Worm (Caenorhabditis elegans) whole organism, late embryonic: ENCODE measurements around the gene F58F9.4.

Experiments used
- K09A11.1 ChIP-seq: sonication (generic microtip); optimal IDR thresholded peaks from 2 replicates; lab custom pipeline; 2017; ENCODE audit warnings: antibody characterized with exemption, mild to moderate bottlenecking, missing genetic modification characterization, missing compliant biosample characterization; ENCODE audit not compliant: insufficient read depth
- T23F11.4 ChIP-seq: fragments of 200-800 bp; sonication (Bioruptor generic); optimal IDR thresholded peaks from 2 replicates; lab custom pipeline; 2018; ENCODE audit warnings: mild to moderate bottlenecking, missing genetic modification characterization, missing compliant biosample characterization
- ahr-1 ChIP-seq: sonication (generic microtip); optimal IDR thresholded peaks from 2 replicates; lab custom pipeline; 2016; ENCODE audit warnings: missing genetic modification characterization, missing compliant biosample characterization
- ceh-14 ChIP-seq: sonication (generic microtip); optimal IDR thresholded peaks from 2 replicates; lab custom pipeline; 2016; ENCODE audit warnings: missing genotype, missing genetic modification characterization, missing compliant biosample characterization
- ceh-2 ChIP-seq: sonication (generic microtip); optimal IDR thresholded peaks from 2 replicates; lab custom pipeline; 2016; ENCODE audit warnings: missing genotype, missing genetic modification characterization, missing compliant biosample characterization
- ceh-22 ChIP-seq: sonication (generic microtip); optimal IDR thresholded peaks from 2 replicates; lab custom pipeline; 2017; ENCODE audit warnings: missing biosample characterization, missing genetic modification characterization
- ceh-24 ChIP-seq: sonication (generic microtip); optimal IDR thresholded peaks from 2 replicates; lab custom pipeline; 2016; ENCODE audit warnings: mild to moderate bottlenecking, missing genetic modification characterization, missing compliant biosample characterization
- ceh-30 ChIP-seq: fragments of 150-350 bp; optimal IDR thresholded peaks from 2 replicates; lab custom pipeline; 2014; ENCODE audit warnings: missing biosample characterization, missing genetic modification characterization
- ceh-31 ChIP-seq: sonication (generic microtip); optimal IDR thresholded peaks from 2 replicates; lab custom pipeline; 2016; ENCODE audit warnings: missing genetic modification characterization, missing compliant biosample characterization
- ceh-9 ChIP-seq: sonication (generic microtip); optimal IDR thresholded peaks from 2 replicates; lab custom pipeline; 2016; ENCODE audit warnings: mild to moderate bottlenecking, missing genetic modification characterization, inconsistent platforms, missing compliant biosample characterization
- dve-1 ChIP-seq: sonication (generic microtip); optimal IDR thresholded peaks from 2 replicates; lab custom pipeline; 2017; ENCODE audit warnings: antibody characterized with exemption, mild to moderate bottlenecking, missing genetic modification characterization, missing compliant biosample characterization
- elt-4 ChIP-seq: sonication (generic microtip); optimal IDR thresholded peaks from 2 replicates; lab custom pipeline; 2016; ENCODE audit warnings: missing genetic modification characterization, missing compliant biosample characterization
- ets-4 ChIP-seq: sonication (generic microtip); optimal IDR thresholded peaks from 2 replicates; lab custom pipeline; 2016; ENCODE audit warnings: missing genetic modification characterization, missing compliant biosample characterization
- eyg-1 ChIP-seq: sonication (generic microtip); optimal IDR thresholded peaks from 2 replicates; lab custom pipeline; 2016; ENCODE audit warnings: missing genotype, missing genetic modification characterization, missing compliant biosample characterization
- fax-1 ChIP-seq: sonication (generic microtip); optimal IDR thresholded peaks from 2 replicates; lab custom pipeline; 2016; ENCODE audit warnings: missing genotype, missing genetic modification characterization, missing compliant biosample characterization
- hlh-13 ChIP-seq: fragments of 200-800 bp; sonication (Bioruptor generic); optimal IDR thresholded peaks from 2 replicates; lab custom pipeline; 2018; ENCODE audit warnings: mild to moderate bottlenecking, missing genetic modification characterization, missing compliant biosample characterization
- hlh-15 ChIP-seq: sonication (generic microtip); optimal IDR thresholded peaks from 2 replicates; lab custom pipeline; 2016; ENCODE audit warnings: missing genetic modification characterization, missing compliant biosample characterization
- hlh-30 ChIP-seq: sonication (generic microtip); optimal IDR thresholded peaks from 2 replicates; lab custom pipeline; 2017; ENCODE audit warnings: antibody characterized with exemption, missing genetic modification characterization, missing compliant biosample characterization; ENCODE audit not compliant: insufficient read depth
- hlh-6 ChIP-seq: sonication (generic microtip); optimal IDR thresholded peaks from 2 replicates; lab custom pipeline; 2016; ENCODE audit warnings: missing genotype, missing genetic modification characterization, missing compliant biosample characterization
- hlh-8 ChIP-seq: sonication (generic microtip); optimal IDR thresholded peaks from 2 replicates; lab custom pipeline; 2016; ENCODE audit warnings: missing genotype, missing genetic modification characterization, missing compliant biosample characterization
- lim-6 ChIP-seq: sonication (generic microtip); optimal IDR thresholded peaks from 2 replicates; lab custom pipeline; 2016; ENCODE audit warnings: missing genetic modification characterization, missing compliant biosample characterization
- lin-11 ChIP-seq: fragments of 200-800 bp; sonication (Bioruptor generic); optimal IDR thresholded peaks from 2 replicates; lab custom pipeline; 2018; ENCODE audit warnings: mild to moderate bottlenecking, missing genetic modification characterization, missing compliant biosample characterization
- nhr-11 ChIP-seq: fragments of 150-350 bp; optimal IDR thresholded peaks from 2 replicates; lab custom pipeline; 2014; ENCODE audit warnings: missing biosample characterization, missing genetic modification characterization
- odd-2 ChIP-seq: sonication (generic microtip); optimal IDR thresholded peaks from 2 replicates; lab custom pipeline; 2017; ENCODE audit warnings: antibody characterized with exemption, mild to moderate bottlenecking, missing genetic modification characterization, missing compliant biosample characterization
- pat-9 ChIP-seq: fragments of 200-800 bp; sonication (Bioruptor generic); optimal IDR thresholded peaks from 2 replicates; lab custom pipeline; 2018; ENCODE audit warnings: mild to moderate bottlenecking, missing genetic modification characterization, moderate library complexity, missing compliant biosample characterization
- pax-1 ChIP-seq: fragments of 150-350 bp; optimal IDR thresholded peaks from 2 replicates; lab custom pipeline; 2014; ENCODE audit warnings: missing biosample characterization, missing genetic modification characterization
- pha-4 ChIP-seq: fragments of 150-350 bp; optimal IDR thresholded peaks from 2 replicates; lab custom pipeline; 2018; ENCODE audit warnings: missing biosample characterization, missing genetic modification reagents, missing genetic modification characterization
- pros-1 ChIP-seq: fragments of 150-350 bp; optimal IDR thresholded peaks from 2 replicates; lab custom pipeline; 2014; ENCODE audit warnings: missing biosample characterization, missing genetic modification reagents, missing genetic modification characterization
- rnt-1 ChIP-seq: sonication (generic microtip); optimal IDR thresholded peaks from 2 replicates; lab custom pipeline; 2016; ENCODE audit warnings: missing genetic modification characterization, missing compliant biosample characterization
- sdc-2 ChIP-seq: sonication (generic microtip); optimal IDR thresholded peaks from 2 replicates; lab custom pipeline; 2016; ENCODE audit warnings: missing genotype, missing genetic modification characterization, missing compliant biosample characterization
- sox-4 ChIP-seq: sonication (generic microtip); optimal IDR thresholded peaks from 2 replicates; lab custom pipeline; 2017; ENCODE audit warnings: mild to moderate bottlenecking, missing genetic modification characterization, inconsistent platforms, missing compliant biosample characterization
- ttx-3 ChIP-seq: sonication (generic microtip); optimal IDR thresholded peaks from 2 replicates; lab custom pipeline; 2016; ENCODE audit warnings: missing genetic modification reagents, missing genetic modification characterization, missing compliant biosample characterization
- unc-86 ChIP-seq: sonication (generic microtip); optimal IDR thresholded peaks from 2 replicates; lab custom pipeline; 2016; ENCODE audit warnings: missing genetic modification characterization, missing compliant biosample characterization

The F58F9.4 gene

ce11 chrIV:6213403-6213802 lies 17.4 kb upstream of the F58F9.4 start, which contains the start of gene C49A9.5:
Gene C49A9.5, plus strand, starts transcription at chrIV:6213673.
- TF ChIP-seq rnt-1 (no peak), hlh-8 (tag; lab: Kevin White, UChicago) (no peak), sox-4 (tag; lab: Kevin White, UChicago) (no peak)

- no peak for TF ChIP-seq hlh-6 (tag; lab: Kevin White, UChicago)
- no peak for TF ChIP-seq pat-9 (tag; lab: Kevin White, UChicago)
Observed at ce11 chrIV:6217066-6217465, 13.8 kb upstream of the F58F9.4 start, which contains the start of gene C49A9.9. Gene C49A9.9, plus strand, starts transcription at chrIV:6217372.

- no peak for TF ChIP-seq ceh-9
- no peak for TF ChIP-seq ceh-2 (tag; lab: Kevin White, UChicago)
Observed at ce11 chrIV:6217503-6217902, 13.3 kb upstream of the F58F9.4 start.

- no peak for TF ChIP-seq odd-2 (tag; lab: Kevin White, UChicago)
- no peak for TF ChIP-seq hlh-6 (tag; lab: Kevin White, UChicago)
- no peak for TF ChIP-seq ceh-30 (tag; lab: Kevin White, UChicago)
- no peak for TF ChIP-seq nhr-11 (tag; lab: Kevin White, UChicago)
- no peak for TF ChIP-seq sdc-2
- no peak for TF ChIP-seq ceh-24
- TF ChIP-seq pros-1, result no peak
- TF ChIP-seq hlh-8 (tag; lab: Kevin White, UChicago), result no peak
- TF ChIP-seq ets-4 (tag; lab: Kevin White, UChicago), result no peak
- TF ChIP-seq ttx-3, result no peak
- TF ChIP-seq T23F11.4 (GFP tag; lab: Kevin White, UChicago), result no peak
- no peak for TF ChIP-seq fax-1 (tag; lab: Kevin White, UChicago)
- no peak for TF ChIP-seq ceh-31
- TF ChIP-seq elt-4 (tag; lab: Kevin White, UChicago), result no peak
- TF ChIP-seq unc-86 (tag; lab: Kevin White, UChicago), result no peak
- TF ChIP-seq hlh-30 (tag; lab: Kevin White, UChicago), result no peak
- no peak for TF ChIP-seq pha-4
Observed at ce11 chrIV:6219429-6219828, 11.4 kb upstream of the F58F9.4 start, which contains the start of gene C49A9.4. Gene C49A9.4, plus strand, starts transcription at chrIV:6219693.

- TF ChIP-seq eyg-1 (tag; lab: Kevin White, UChicago) (no peak), K09A11.1 (tag; lab: Kevin White, UChicago) (no peak), lin-11 (no peak), ahr-1 (tag; lab: Kevin White, UChicago) (no peak), ceh-9 (no peak), dve-1 (tag; lab: Kevin White, UChicago) (no peak), ceh-14 (tag; lab: Kevin White, UChicago) (no peak), hlh-13 (no peak), ceh-22 (tag; lab: Kevin White, UChicago) (no peak), lim-6 (tag; lab: Kevin White, UChicago) (no peak), pax-1 (no peak), hlh-15 (tag; lab: Kevin White, UChicago) (no peak)
Observed at ce11 chrIV:6221878-6222277, 8.9 kb upstream of the F58F9.4 start, which contains the start of gene C49A9.3. Gene C49A9.3, plus strand, starts transcription at chrIV:6222089.

- TF ChIP-seq hlh-30 (tag; lab: Kevin White, UChicago), result no peak
Observed at ce11 chrIV:6225143-6225542, 5.7 kb upstream of the F58F9.4 start, which contains the start of gene C49A9.2. Gene C49A9.2, plus strand, starts transcription at chrIV:6225443.
